Fruit fly (Drosophila melanogaster) whole organism, embryonic: ENCODE measurements around the gene kin17.

ENCODE experiments used
- Bdp1 ChIP-seq: fragments of 200-800 bp; sonication (Bioruptor generic); optimal IDR thresholded peaks from 3 replicates; lab custom pipeline; 2016; ENCODE audit warnings: missing biosample characterization, missing genetic modification characterization
- CG10462 ChIP-seq: fragments of 200-800 bp; sonication (Bioruptor generic); optimal IDR thresholded peaks from 2 replicates; lab custom pipeline; 2016; ENCODE audit warnings: missing biosample characterization, missing genetic modification characterization
- CG10979 ChIP-seq: fragments of 200-800 bp; sonication (Bioruptor generic); optimal IDR thresholded peaks from 2 replicates; lab custom pipeline; 2018; ENCODE audit warnings: missing biosample characterization, mild to moderate bottlenecking, missing genetic modification characterization, moderate library complexity
- CG11456 ChIP-seq: fragments of 200-800 bp; sonication (Bioruptor generic); IDR thresholded peaks from 3 replicates; pipeline ENCODE4 v1.3.6; 2022; ENCODE audit warnings: missing biosample characterization, missing genetic modification characterization
- CG13775 ChIP-seq: fragments of 200-800 bp; sonication (Bioruptor generic); optimal IDR thresholded peaks from 3 replicates; lab custom pipeline; 2017; ENCODE audit warnings: missing biosample characterization, mild to moderate bottlenecking, missing genetic modification characterization
- CG14710 ChIP-seq: fragments of 200-800 bp; sonication (Bioruptor generic); optimal IDR thresholded peaks from 3 replicates; lab custom pipeline; 2019; ENCODE audit warnings: missing biosample characterization, mild to moderate bottlenecking, missing genetic modification characterization, moderate library complexity
- CG14965 ChIP-seq: fragments of 200-800 bp; sonication (Bioruptor generic); optimal IDR thresholded peaks from 2 replicates; lab custom pipeline; 2016; ENCODE audit warnings: missing biosample characterization, missing genetic modification characterization, borderline replicate concordance
- CG15073 ChIP-seq: fragments of 200-800 bp; sonication (Bioruptor generic); optimal IDR thresholded peaks from 2 replicates; lab custom pipeline; 2016; ENCODE audit warnings: missing biosample characterization, missing genetic modification characterization
- CG15269 ChIP-seq: fragments of 200-800 bp; sonication (Bioruptor generic); optimal IDR thresholded peaks from 2 replicates; lab custom pipeline; 2018; ENCODE audit warnings: missing biosample characterization, mild to moderate bottlenecking, missing genetic modification characterization, moderate library complexity
- CG16779 ChIP-seq: fragments of 200-800 bp; sonication (Bioruptor generic); IDR thresholded peaks from 2 replicates; pipeline ENCODE4 v1.3.6; 2022; ENCODE audit warnings: missing biosample characterization, missing genetic modification characterization
- CG16815 ChIP-seq: fragments of 200-800 bp; sonication (Bioruptor generic); optimal IDR thresholded peaks from 3 replicates; lab custom pipeline; 2017; ENCODE audit warnings: missing biosample characterization, mild to moderate bottlenecking, missing genetic modification characterization
- CG17361 ChIP-seq: fragments of 200-800 bp; sonication (Bioruptor generic); IDR thresholded peaks from 3 replicates; pipeline ENCODE4 v1.3.6; 2022; ENCODE audit warnings: missing biosample characterization, missing genetic modification characterization
- CG30020 ChIP-seq: fragments of 200-800 bp; optimal IDR thresholded peaks from 2 replicates; lab custom pipeline; 2019; ENCODE audit warnings: missing biosample characterization, mild to moderate bottlenecking, missing genetic modification characterization, moderate library complexity
- CG31224 ChIP-seq: fragments of 200-800 bp; sonication (Bioruptor generic); IDR thresholded peaks from 2 replicates; pipeline ENCODE4 v1.3.6; 2022; ENCODE audit warnings: missing biosample characterization, missing genetic modification characterization
- CG31365 ChIP-seq: fragments of 200-800 bp; sonication (Bioruptor generic); optimal IDR thresholded peaks from 2 replicates; lab custom pipeline; 2018; ENCODE audit warnings: missing biosample characterization, mild to moderate bottlenecking, missing genetic modification characterization
- CG32532 ChIP-seq: fragments of 200-800 bp; sonication (Bioruptor generic); IDR thresholded peaks from 2 replicates; pipeline ENCODE4 v1.3.6; 2022; ENCODE audit warnings: missing biosample characterization, missing genetic modification characterization
- CG42726 ChIP-seq: fragments of 200-800 bp; sonication (Bioruptor generic); IDR thresholded peaks from 2 replicates; pipeline ENCODE4 v1.3.6; 2022; ENCODE audit warnings: missing biosample characterization, missing genetic modification characterization; ENCODE audit not compliant: partially characterized antibody
- CG43689 ChIP-seq: fragments of 200-800 bp; sonication (Bioruptor generic); IDR thresholded peaks from 2 replicates; pipeline ENCODE4 v1.3.6; 2022; ENCODE audit warnings: missing biosample characterization, missing genetic modification characterization
- CG4404 ChIP-seq: fragments of 200-800 bp; sonication (Bioruptor generic); IDR thresholded peaks from 2 replicates; pipeline ENCODE4 v1.3.6; 2022; ENCODE audit warnings: missing biosample characterization, missing genetic modification characterization
- CG4820 ChIP-seq: fragments of 200-800 bp; sonication (Bioruptor generic); optimal IDR thresholded peaks from 3 replicates; lab custom pipeline; 2016; ENCODE audit warnings: missing biosample characterization, missing genetic modification characterization
- CG6689 ChIP-seq: fragments of 200-800 bp; sonication (Bioruptor generic); IDR thresholded peaks from 2 replicates; pipeline ENCODE4 v1.3.6; 2022; ENCODE audit warnings: missing biosample characterization, missing genetic modification characterization
- CG6854 ChIP-seq: fragments of 200-800 bp; sonication (Bioruptor generic); optimal IDR thresholded peaks from 3 replicates; lab custom pipeline; 2017; ENCODE audit warnings: missing biosample characterization, mild to moderate bottlenecking, missing genetic modification characterization
- CG9817 ChIP-seq: fragments of 200-800 bp; sonication (Bioruptor generic); optimal IDR thresholded peaks from 2 replicates; lab custom pipeline; 2018; ENCODE audit warnings: missing biosample characterization, mild to moderate bottlenecking, missing genetic modification characterization, moderate library complexity
- CG9932 ChIP-seq: fragments of 200-800 bp; sonication (Bioruptor generic); IDR thresholded peaks from 2 replicates; pipeline ENCODE4 v1.3.6; 2022; ENCODE audit warnings: missing biosample characterization, missing genetic modification characterization
- Camta ChIP-seq: fragments of 200-800 bp; sonication (Bioruptor generic); optimal IDR thresholded peaks from 2 replicates; lab custom pipeline; 2016; ENCODE audit warnings: missing biosample characterization, missing genetic modification characterization
- D19A ChIP-seq: fragments of 200-800 bp; optimal IDR thresholded peaks from 3 replicates; lab custom pipeline; 2019; ENCODE audit warnings: missing biosample characterization, mild to moderate bottlenecking, missing genetic modification characterization, moderate library complexity
- Dad ChIP-seq: fragments of 200-800 bp; sonication (Bioruptor generic); optimal IDR thresholded peaks from 3 replicates; lab custom pipeline; 2016; ENCODE audit warnings: missing biosample characterization, missing genetic modification characterization
- Dip3 ChIP-seq: fragments of 200-800 bp; sonication (Bioruptor generic); optimal IDR thresholded peaks from 3 replicates; lab custom pipeline; 2016; ENCODE audit warnings: missing biosample characterization, missing genetic modification characterization
- Lpt ChIP-seq: fragments of >200 bp; optimal IDR thresholded peaks from 2 replicates; lab custom pipeline; 2018; ENCODE audit warnings: missing biosample characterization, missing genetic modification characterization
- Xrp1 ChIP-seq: fragments of 200-800 bp; sonication (Bioruptor generic); IDR thresholded peaks from 2 replicates; pipeline ENCODE4 v1.3.6; 2022; ENCODE audit warnings: missing biosample characterization, missing genetic modification characterization
- ac ChIP-seq: fragments of 200-800 bp; sonication (Bioruptor generic); optimal IDR thresholded peaks from 3 replicates; lab custom pipeline; 2017; ENCODE audit warnings: missing biosample characterization, mild to moderate bottlenecking, missing genetic modification characterization
- aop ChIP-seq: fragments of 200-800 bp; sonication (Bioruptor generic); IDR thresholded peaks from 2 replicates; pipeline ENCODE4 v1.3.6; 2022; ENCODE audit warnings: missing biosample characterization, missing genetic modification characterization
- ase ChIP-seq: fragments of 200-800 bp; sonication (Bioruptor generic); IDR thresholded peaks from 3 replicates; pipeline ENCODE4 v1.3.6; 2022; ENCODE audit warnings: missing biosample characterization, missing genetic modification characterization
- bowl ChIP-seq: fragments of 200-800 bp; sonication (Bioruptor generic); IDR thresholded peaks from 2 replicates; pipeline ENCODE4 v1.3.6; 2022; ENCODE audit warnings: missing biosample characterization, missing genetic modification characterization
- chif ChIP-seq, 2 experiments: fragments of 200-800 bp; sonication (Bioruptor generic); optimal IDR thresholded peaks; 3 replicates each; lab custom pipeline; 2016; ENCODE audit warnings: missing biosample characterization in 2 of 2, missing genetic modification characterization in 2 of 2
- croc ChIP-seq: fragments of 200-800 bp; sonication (Bioruptor generic); conservative IDR thresholded peaks from 3 replicates; pipeline ENCODE4 v1.3.6; 2022; ENCODE audit warnings: missing biosample characterization, missing genetic modification characterization
- cwo ChIP-seq: fragments of 200-800 bp; sonication (Bioruptor generic); optimal IDR thresholded peaks from 3 replicates; lab custom pipeline; 2017; ENCODE audit warnings: missing biosample characterization, missing genetic modification characterization, mild to moderate bottlenecking, moderate library complexity, missing genetic modification reagents
- ewg ChIP-seq: fragments of 200-800 bp; sonication (Bioruptor generic); optimal IDR thresholded peaks from 3 replicates; lab custom pipeline; 2017; ENCODE audit warnings: mild to moderate bottlenecking, missing biosample characterization, missing genetic modification reagents, missing genetic modification characterization
- eyg ChIP-seq: fragments of 200-800 bp; sonication (Bioruptor generic); optimal IDR thresholded peaks from 3 replicates; lab custom pipeline; 2016; ENCODE audit warnings: missing biosample characterization, missing genetic modification characterization
- fu2 ChIP-seq: fragments of 200-800 bp; sonication (Bioruptor generic); optimal IDR thresholded peaks from 2 replicates; lab custom pipeline; 2016; ENCODE audit warnings: missing biosample characterization, missing genetic modification characterization
- odd ChIP-seq: fragments of 200-800 bp; sonication (Bioruptor generic); optimal IDR thresholded peaks from 2 replicates; lab custom pipeline; 2017; ENCODE audit warnings: missing biosample characterization, mild to moderate bottlenecking, missing genetic modification characterization
- pan ChIP-seq, 4 experiments: fragments of >200 bp in 3 of 4; fragments of 200-800 bp in 1 of 4; sonication (Bioruptor generic) in 1 of 4; optimal IDR thresholded peaks in 3 of 4; IDR thresholded peaks in 1 of 4; 2 replicates each; pipeline versions ENCODE4 v1.3.6 to Lab custom; 2017 to 2022; ENCODE audit warnings: missing biosample characterization in 2 of 4, missing genetic modification characterization in 2 of 4, mixed read lengths in 1 of 4
- pros ChIP-seq: fragments of 200-800 bp; sonication (Bioruptor generic); optimal IDR thresholded peaks from 3 replicates; lab custom pipeline; 2019; ENCODE audit warnings: missing biosample characterization, mild to moderate bottlenecking, missing genetic modification characterization, moderate library complexity
- shn ChIP-seq: fragments of 200-800 bp; sonication (Bioruptor generic); optimal IDR thresholded peaks from 3 replicates; lab custom pipeline; 2016; ENCODE audit warnings: missing biosample characterization, missing genetic modification characterization
- sisA ChIP-seq: fragments of 200-800 bp; sonication (Bioruptor generic); IDR thresholded peaks from 2 replicates; pipeline ENCODE4 v1.3.6; 2022; ENCODE audit warnings: missing biosample characterization, missing genetic modification characterization
- slbo ChIP-seq: fragments of 200-800 bp; sonication (Bioruptor generic); IDR thresholded peaks from 2 replicates; pipeline ENCODE4 v1.3.6; 2022; ENCODE audit warnings: missing biosample characterization, missing genetic modification characterization
- tin ChIP-seq: fragments of 200-800 bp; sonication (Bioruptor generic); optimal IDR thresholded peaks from 3 replicates; lab custom pipeline; 2016; ENCODE audit warnings: missing biosample characterization, missing genetic modification characterization
- tx ChIP-seq: fragments of 200-800 bp; sonication (Bioruptor generic); optimal IDR thresholded peaks from 2 replicates; lab custom pipeline; 2016; ENCODE audit warnings: missing biosample characterization, missing genetic modification characterization
- unc-4 ChIP-seq: fragments of 200-800 bp; sonication (Bioruptor generic); IDR thresholded peaks from 2 replicates; pipeline ENCODE4 v1.3.6; 2022; ENCODE audit warnings: missing biosample characterization, missing genetic modification characterization; ENCODE audit not compliant: partially characterized antibody
- usp ChIP-seq: fragments of >200 bp; optimal IDR thresholded peaks from 2 replicates; lab custom pipeline; 2017; ENCODE audit warnings: missing biosample characterization, missing genetic modification characterization

Gene kin17

DNA sequence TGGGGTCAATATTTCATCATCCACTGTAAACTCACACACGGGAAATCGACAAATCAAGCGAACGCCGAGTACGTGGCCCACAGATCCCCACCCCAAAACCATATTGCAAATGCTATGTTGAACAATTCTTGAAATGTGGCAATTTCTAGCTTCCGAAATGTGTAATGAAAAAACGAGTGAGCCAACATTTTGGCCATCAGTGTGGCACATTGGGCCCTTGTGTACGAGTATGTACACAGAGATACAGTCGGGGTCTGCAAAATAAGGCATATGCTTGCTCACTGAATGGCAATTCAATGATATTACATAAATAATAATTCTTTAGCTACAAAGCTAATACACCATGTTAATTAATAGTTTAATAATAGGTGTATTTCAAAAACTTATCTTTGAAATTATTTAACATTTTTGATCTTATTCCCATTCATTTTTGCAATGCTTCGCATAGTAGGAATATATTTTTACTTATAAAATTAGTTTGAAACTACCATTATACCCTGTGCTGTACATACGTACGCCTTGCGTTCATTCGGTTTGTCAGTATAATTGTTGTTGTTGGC is 43.0 kb downstream of the kin17 start (continued):
- TF ChIP-seq D19A (tag; lab: Kevin White, UChicago) = peak; percentile 84
- peak; percentile 90 for TF ChIP-seq CG9932 (GFP tag; lab: Robert Waterston, UW)
- TF ChIP-seq ase (GFP tag; lab: Robert Waterston, UW) = peak; percentile 76; the same call in 2 of the 3 replicates
- peak; percentile 88 for TF ChIP-seq CG6689 (GFP tag; lab: Robert Waterston, UW)
- TF ChIP-seq CG31224 = peak; percentile 68
- TF ChIP-seq CG17361 (GFP tag; lab: Robert Waterston, UW) = peak; percentile 96
- peak; percentile 72 for TF ChIP-seq Camta (GFP tag; lab: Kevin White, UChicago)
- TF ChIP-seq slbo (GFP tag; lab: Robert Waterston, UW) = peak; percentile 94
- peak; percentile 53 for TF ChIP-seq eyg
- TF ChIP-seq croc = peak; percentile 72
- TF ChIP-seq CG15073 = peak; percentile 99
- peak; percentile 45 for TF ChIP-seq CG14965 (GFP tag; lab: Kevin White, UChicago)
- TF ChIP-seq Xrp1 (GFP tag; lab: Robert Waterston, UW) = peak; percentile 86
- no peak for TF ChIP-seq usp (GFP tag; lab: Kevin White, UChicago)
- TF ChIP-seq aop = no peak; the same call in 1 of the 2 replicates
- no peak for TF ChIP-seq pan (optimal IDR thresholded peaks at IDR 0.05; lab: Kevin White, UChicago)
- TF ChIP-seq pan (GFP tag; optimal IDR thresholded peaks at IDR 0.05 in 1 of 2, IDR thresholded peaks at IDR 0.05 in 1 of 2) = peak in 1 of 2 experiments; percentile 89
- TF ChIP-seq CG30020 (tag; lab: Kevin White, UChicago) = peak; percentile 63
- TF ChIP-seq CG9817 (tag; lab: Kevin White, UChicago) = peak; percentile 82
- peak; percentile 51 for TF ChIP-seq CG31365 (tag; lab: Kevin White, UChicago)
- TF ChIP-seq CG11456 (GFP tag; lab: Robert Waterston, UW) = peak; percentile 83; the same call in 2 of the 3 replicates
- peak; percentile 91 for TF ChIP-seq CG32532 (GFP tag; lab: Robert Waterston, UW)
- peak; percentile 77 for TF ChIP-seq CG16815 (GFP tag; lab: Kevin White, UChicago)
- no peak for TF ChIP-seq unc-4 (GFP tag; lab: Robert Waterston, UW)
- TF ChIP-seq tin = peak; percentile 82
- peak; percentile 79 for TF ChIP-seq CG10979
- peak; percentile 80 for TF ChIP-seq CG4820
- peak; percentile 76 for TF ChIP-seq ewg (GFP tag; lab: Kevin White, UChicago)
- TF ChIP-seq odd (GFP tag; lab: Kevin White, UChicago) = peak; percentile 90
- TF ChIP-seq Lpt (GFP tag; lab: Kevin White, UChicago) = no peak
- peak; percentile 33 for TF ChIP-seq Dad (GFP tag; lab: Kevin White, UChicago)
- no peak for TF ChIP-seq ac (GFP tag; lab: Kevin White, UChicago)
- TF ChIP-seq cwo = peak; percentile 85
- TF ChIP-seq CG14710 (tag; lab: Kevin White, UChicago) = peak; percentile 72
- peak; percentile 80 for TF ChIP-seq CG10462
- TF ChIP-seq fu2 = peak; percentile 71
- TF ChIP-seq CG43689 = peak; percentile 43; the same call in 1 of the 2 replicates
- no peak for TF ChIP-seq pros
- peak; percentile 66 for TF ChIP-seq CG16779 (GFP tag; lab: Robert Waterston, UW)
- TF ChIP-seq bowl (GFP tag; lab: Robert Waterston, UW) = peak; percentile 68
- TF ChIP-seq CG6854 (GFP tag; lab: Kevin White, UChicago) = peak; percentile 66
- peak; percentile 74 for TF ChIP-seq tx (GFP tag; lab: Kevin White, UChicago)
- peak; percentile 36 to 66 for TF ChIP-seq chif (GFP tag; optimal IDR thresholded peaks at IDR 0.05; lab: Kevin White, UChicago)
- no peak for TF ChIP-seq CG42726 (GFP tag; lab: Robert Waterston, UW)
- peak; percentile 69 for TF ChIP-seq shn (GFP tag; lab: Kevin White, UChicago)
- TF ChIP-seq sisA (GFP tag; lab: Robert Waterston, UW) = peak; percentile 85
- peak; percentile 94 for TF ChIP-seq CG15269
- peak; percentile 84 for TF ChIP-seq Dip3 (GFP tag; lab: Kevin White, UChicago)
- TF ChIP-seq CG13775 (GFP tag; lab: Kevin White, UChicago) = peak; percentile 87
- peak; percentile 67 for TF ChIP-seq CG4404 (GFP tag; lab: Robert Waterston, UW)
- TF ChIP-seq Bdp1 = peak; percentile 68
